Worm (Caenorhabditis elegans) whole organism, L4 larva: ENCODE data around the gene M05D6.1.

ENCODE experiments used
- F26F4.8 ChIP-seq: fragments of 200-800 bp; sonication (Bioruptor generic); conservative IDR thresholded peaks from 2 replicates; pipeline ENCODE4 v1.3.6; 2022; ENCODE audit warnings: missing genetic modification characterization, missing compliant biosample characterization
- F44E2.7 ChIP-seq: fragments of 200-800 bp; sonication (Bioruptor generic); IDR thresholded peaks from 2 replicates; pipeline ENCODE4 v2.1.2; 2022; ENCODE audit warnings: missing genetic modification characterization, missing compliant biosample characterization
- F49E8.2 ChIP-seq: sonication (generic microtip); optimal IDR thresholded peaks from 2 replicates; lab custom pipeline; 2016; ENCODE audit warnings: missing compliant biosample characterization, mild to moderate bottlenecking, missing genetic modification characterization, borderline replicate concordance
- T20F7.1 ChIP-seq: fragments of 200-800 bp; sonication (Bioruptor generic); optimal IDR thresholded peaks from 2 replicates; lab custom pipeline; 2018; ENCODE audit warnings: mild to moderate bottlenecking, missing genetic modification characterization, missing compliant biosample characterization
- Y5F2A.4 ChIP-seq: fragments of 200-800 bp; sonication (Bioruptor generic); optimal IDR thresholded peaks from 2 replicates; lab custom pipeline; 2018; ENCODE audit warnings: mild to moderate bottlenecking, missing genetic modification characterization, missing compliant biosample characterization
- Y75B8A.6 ChIP-seq: fragments of 200-800 bp; sonication (Bioruptor generic); IDR thresholded peaks from 2 replicates; pipeline ENCODE4 v1.3.6; 2022; ENCODE audit warnings: missing genetic modification reagents, missing genetic modification characterization, missing compliant biosample characterization
- ZK337.2 ChIP-seq: fragments of 200-800 bp; sonication (Bioruptor generic); IDR thresholded peaks from 2 replicates; pipeline ENCODE4 v1.3.6; 2022; ENCODE audit warnings: missing genetic modification reagents, missing genetic modification characterization, missing compliant biosample characterization
- attf-4 ChIP-seq: sonication (generic microtip); optimal IDR thresholded peaks from 3 replicates; lab custom pipeline; 2017; ENCODE audit warnings: missing biosample characterization, missing genetic modification characterization
- ceh-32 ChIP-seq: sonication (generic microtip); optimal IDR thresholded peaks from 2 replicates; lab custom pipeline; 2016; ENCODE audit warnings: mild to moderate bottlenecking, missing genetic modification characterization, missing compliant biosample characterization; ENCODE audit not compliant: poor library complexity
- ceh-44 ChIP-seq: fragments of 200-800 bp; sonication (Bioruptor generic); IDR thresholded peaks from 2 replicates; pipeline ENCODE4 v1.3.6; 2022; ENCODE audit warnings: missing genetic modification reagents, missing genetic modification characterization, missing compliant biosample characterization
- ceh-62 ChIP-seq: sonication (generic microtip); optimal IDR thresholded peaks from 2 replicates; lab custom pipeline; 2017; ENCODE audit warnings: missing biosample characterization, missing genetic modification characterization
- daf-16 ChIP-seq, 3 experiments: sonication (generic microtip); optimal IDR thresholded peaks; 2 replicates each; lab custom pipeline; 2016 to 2017; ENCODE audit warnings: missing genetic modification characterization in 3 of 3, missing genetic modification reagents in 3 of 3, mild to moderate bottlenecking in 2 of 3, missing compliant biosample characterization in 2 of 3, missing biosample characterization in 1 of 3, moderate library complexity in 1 of 3
- daf-19 ChIP-seq: fragments of 200-800 bp; sonication (Bioruptor generic); conservative IDR thresholded peaks from 2 replicates; pipeline ENCODE4 v1.3.6; 2022; ENCODE audit warnings: missing genetic modification characterization, missing compliant biosample characterization
- daf-8 ChIP-seq: fragments of 200-800 bp; sonication (Bioruptor generic); IDR thresholded peaks from 2 replicates; pipeline ENCODE4 v1.3.6; 2022; ENCODE audit warnings: missing genetic modification characterization, missing compliant biosample characterization
- dmd-9 ChIP-seq: fragments of 200-800 bp; sonication (Bioruptor generic); IDR thresholded peaks from 2 replicates; pipeline ENCODE4 v1.3.6; 2022; ENCODE audit warnings: missing genetic modification reagents, missing genetic modification characterization, missing compliant biosample characterization
- dpl-1 ChIP-seq: fragments of 150-350 bp; optimal IDR thresholded peaks from 2 replicates; lab custom pipeline; 2014; ENCODE audit warnings: missing biosample characterization, missing genetic modification reagents, missing genetic modification characterization
- duxl-1 ChIP-seq: sonication (generic microtip); optimal IDR thresholded peaks from 2 replicates; lab custom pipeline; 2016; ENCODE audit warnings: mild to moderate bottlenecking, missing genetic modification characterization, moderate library complexity, missing compliant biosample characterization; ENCODE audit not compliant: poor library complexity
- dve-1 ChIP-seq: sonication (generic microtip); optimal IDR thresholded peaks from 2 replicates; lab custom pipeline; 2017; ENCODE audit warnings: antibody characterized with exemption, mild to moderate bottlenecking, missing genetic modification characterization, missing compliant biosample characterization; ENCODE audit not compliant: insufficient read depth
- egl-43 ChIP-seq: fragments of 200-800 bp; sonication (Bioruptor generic); IDR thresholded peaks from 2 replicates; pipeline ENCODE4 v1.3.6; 2022; ENCODE audit warnings: missing genetic modification reagents, missing genetic modification characterization, missing compliant biosample characterization
- fkh-10 ChIP-seq: fragments of 150-350 bp; optimal IDR thresholded peaks from 2 replicates; lab custom pipeline; 2014; ENCODE audit warnings: missing biosample characterization, missing genetic modification reagents, missing genetic modification characterization
- gei-8 ChIP-seq: fragments of 200-800 bp; sonication (Bioruptor generic); optimal IDR thresholded peaks from 2 replicates; lab custom pipeline; 2018; ENCODE audit warnings: mild to moderate bottlenecking, missing genetic modification characterization, missing compliant biosample characterization
- hlh-11 ChIP-seq: fragments of 200-800 bp; sonication (Bioruptor generic); optimal IDR thresholded peaks from 2 replicates; lab custom pipeline; 2018; ENCODE audit warnings: mild to moderate bottlenecking, missing genetic modification characterization, missing compliant biosample characterization
- hlh-30 ChIP-seq: sonication (generic microtip); optimal IDR thresholded peaks from 2 replicates; lab custom pipeline; 2017; ENCODE audit warnings: antibody characterized with exemption, mild to moderate bottlenecking, missing genetic modification characterization, missing compliant biosample characterization; ENCODE audit not compliant: insufficient read depth
- hmg-1.1 ChIP-seq: fragments of 200-800 bp; sonication (Bioruptor generic); IDR thresholded peaks from 2 replicates; pipeline ENCODE4 v1.3.6; 2022; ENCODE audit warnings: missing genetic modification reagents, missing genetic modification characterization, missing compliant biosample characterization
- jun-1 ChIP-seq: fragments of 150-350 bp; optimal IDR thresholded peaks from 2 replicates; lab custom pipeline; 2014; ENCODE audit warnings: missing biosample characterization, missing genetic modification reagents, missing genetic modification characterization
- lin-13 ChIP-seq: fragments of 150-350 bp; optimal IDR thresholded peaks from 2 replicates; lab custom pipeline; 2014; ENCODE audit warnings: missing biosample characterization, missing genetic modification reagents, missing genetic modification characterization
- lin-15B ChIP-seq: fragments of 150-350 bp; sonication (generic microtip); optimal IDR thresholded peaks from 3 replicates; lab custom pipeline; 2014; ENCODE audit warnings: missing biosample characterization, missing genetic modification characterization
- lin-39 ChIP-seq: fragments of 150-350 bp; optimal IDR thresholded peaks from 2 replicates; lab custom pipeline; 2014; ENCODE audit warnings: missing biosample characterization, missing genetic modification reagents, missing genetic modification characterization
- lsy-2 ChIP-seq, 2 experiments: fragments of 150-350 bp in 1 of 2; sonication (generic microtip) in 1 of 2; optimal IDR thresholded peaks; 2 replicates each; lab custom pipeline; 2014 to 2017; ENCODE audit warnings: missing biosample characterization in 2 of 2, missing genetic modification characterization in 2 of 2
- madf-5 ChIP-seq, 2 experiments: fragments of 200-800 bp; sonication (Bioruptor generic); IDR thresholded peaks; 2 replicates each; pipeline ENCODE4 v1.3.6; 2022; ENCODE audit warnings: missing compliant biosample characterization in 2 of 2, missing genetic modification characterization in 2 of 2
- madf-9 ChIP-seq: fragments of 200-800 bp; sonication (Bioruptor generic); conservative IDR thresholded peaks from 2 replicates; pipeline ENCODE4 v1.3.6; 2022; ENCODE audit warnings: missing genetic modification reagents, missing genetic modification characterization, missing compliant biosample characterization
- mdl-1 ChIP-seq, 2 experiments: fragments of 150-350 bp in 1 of 2; sonication (generic microtip) in 1 of 2; optimal IDR thresholded peaks; 2 replicates each; lab custom pipeline; 2014 to 2017; ENCODE audit warnings: missing biosample characterization in 2 of 2, missing genetic modification characterization in 2 of 2
- mxl-3 ChIP-seq: fragments of 200-800 bp; sonication (Bioruptor generic); optimal IDR thresholded peaks from 2 replicates; lab custom pipeline; 2018; ENCODE audit warnings: mild to moderate bottlenecking, missing genetic modification characterization, missing compliant biosample characterization
- nhr-10 ChIP-seq: fragments of 150-350 bp; optimal IDR thresholded peaks from 2 replicates; lab custom pipeline; 2014; ENCODE audit warnings: missing biosample characterization, missing genetic modification characterization
- nhr-111 ChIP-seq: fragments of 200-800 bp; sonication (Bioruptor generic); optimal IDR thresholded peaks from 2 replicates; lab custom pipeline; 2018; ENCODE audit warnings: mild to moderate bottlenecking, missing genetic modification characterization, missing compliant biosample characterization
- nhr-25 ChIP-seq: sonication (generic microtip); optimal IDR thresholded peaks from 2 replicates; lab custom pipeline; 2017; ENCODE audit warnings: missing genetic modification characterization, mild to moderate bottlenecking, missing compliant biosample characterization, antibody characterized with exemption, moderate library complexity, borderline replicate concordance; ENCODE audit not compliant: insufficient read depth
- nhr-6 ChIP-seq: fragments of 150-350 bp; optimal IDR thresholded peaks from 2 replicates; lab custom pipeline; 2014; ENCODE audit warnings: missing biosample characterization, missing genetic modification characterization
- nhr-76 ChIP-seq: fragments of 150-350 bp; optimal IDR thresholded peaks from 2 replicates; lab custom pipeline; 2014; ENCODE audit warnings: missing biosample characterization, missing genetic modification characterization
- nhr-77 ChIP-seq: fragments of 150-350 bp; optimal IDR thresholded peaks from 2 replicates; lab custom pipeline; 2014; ENCODE audit warnings: missing biosample characterization, missing genetic modification characterization
- php-3 ChIP-seq: fragments of 200-800 bp; sonication (Bioruptor generic); IDR thresholded peaks from 2 replicates; pipeline ENCODE4 v1.3.6; 2022; ENCODE audit warnings: missing genetic modification reagents, missing genetic modification characterization, missing compliant biosample characterization
- pqm-1 ChIP-seq: sonication (generic microtip); optimal IDR thresholded peaks from 2 replicates; lab custom pipeline; 2017; ENCODE audit warnings: missing biosample characterization, missing genetic modification characterization
- rbr-2 ChIP-seq: sonication (generic microtip); optimal IDR thresholded peaks from 2 replicates; lab custom pipeline; 2016; ENCODE audit warnings: missing genotype, missing genetic modification characterization, missing compliant biosample characterization
- sdz-12 ChIP-seq: fragments of 200-800 bp; sonication (Bioruptor generic); optimal IDR thresholded peaks from 2 replicates; lab custom pipeline; 2018; ENCODE audit warnings: mild to moderate bottlenecking, missing genetic modification characterization, missing compliant biosample characterization
- set-16 ChIP-seq: fragments of 200-800 bp; sonication (Bioruptor generic); IDR thresholded peaks from 2 replicates; pipeline ENCODE4 v1.3.6; 2022; ENCODE audit warnings: missing genetic modification reagents, missing genetic modification characterization, missing compliant biosample characterization
- snpc-1.2 ChIP-seq: fragments of 200-800 bp; sonication (Bioruptor generic); IDR thresholded peaks from 2 replicates; pipeline ENCODE4 v1.3.6; 2022; ENCODE audit warnings: missing genetic modification reagents, missing genetic modification characterization, missing compliant biosample characterization
- tag-97 ChIP-seq: fragments of 200-800 bp; sonication (Bioruptor generic); IDR thresholded peaks from 2 replicates; pipeline ENCODE4 v1.3.6; 2022; ENCODE audit warnings: missing genetic modification characterization, missing compliant biosample characterization
- tra-1 ChIP-seq: fragments of 200-800 bp; sonication (Bioruptor generic); IDR thresholded peaks from 2 replicates; pipeline ENCODE4 v1.3.6; 2022; ENCODE audit warnings: missing genetic modification reagents, missing genetic modification characterization, missing compliant biosample characterization
- zfp-3 ChIP-seq: fragments of 200-800 bp; sonication (Bioruptor generic); conservative IDR thresholded peaks from 2 replicates; pipeline ENCODE4 v1.3.6; 2022; ENCODE audit warnings: missing genetic modification reagents, missing genetic modification characterization, missing compliant biosample characterization
- zip-2 ChIP-seq: fragments of 150-350 bp; optimal IDR thresholded peaks from 2 replicates; lab custom pipeline; 2014; ENCODE audit warnings: missing biosample characterization, missing genetic modification characterization

Gene M05D6.1

DNA sequence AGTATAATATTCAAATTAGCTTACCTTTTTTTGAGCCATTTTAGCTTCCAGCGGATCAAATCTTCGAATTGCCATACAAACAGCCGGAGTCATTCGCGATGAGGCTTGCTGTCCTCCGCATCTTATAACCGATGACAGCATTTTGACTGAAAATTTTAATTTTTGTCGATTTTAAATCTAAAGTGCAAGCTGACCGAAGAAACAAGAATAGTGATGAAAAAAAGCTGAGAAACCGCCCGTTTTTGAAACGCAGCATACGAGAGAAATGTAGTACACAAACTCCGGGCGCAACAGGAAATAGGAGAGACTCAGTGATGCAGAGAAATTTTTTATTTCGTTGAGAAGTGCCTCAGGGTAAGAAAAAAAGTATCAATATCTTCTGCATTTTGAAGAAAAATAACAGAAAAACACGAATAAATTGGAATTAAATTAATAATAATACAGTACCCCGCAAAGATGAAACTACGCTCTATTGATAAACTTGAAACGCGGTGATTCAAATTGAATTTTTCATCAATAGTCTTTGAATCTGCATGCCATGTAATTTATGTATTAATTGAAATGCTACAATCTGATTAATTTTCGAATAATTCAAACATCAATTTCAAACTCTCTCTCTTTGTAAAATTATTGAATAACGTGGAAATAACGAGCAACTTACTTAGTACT is 8.1 kb upstream of the M05D6.1 start (continued):
- TF ChIP-seq php-3 (GFP tag; lab: Robert Waterston, UW), result no peak
- no peak for TF ChIP-seq nhr-25
- no peak for TF ChIP-seq ceh-32
- no peak for TF ChIP-seq F49E8.2 (tag; lab: Kevin White, UChicago)
- TF ChIP-seq fkh-10 (GFP tag; lab: Kevin White, UChicago), result no peak
- no peak for TF ChIP-seq ceh-44 (GFP tag; lab: Robert Waterston, UW)
- TF ChIP-seq nhr-77 (tag; lab: Kevin White, UChicago), result peak; percentile 37
- no peak for TF ChIP-seq lin-13
- TF ChIP-seq T20F7.1 (GFP tag; lab: Kevin White, UChicago), result peak; percentile 45
- TF ChIP-seq tag-97 (GFP tag; lab: Robert Waterston, UW), result no peak
- no peak for TF ChIP-seq gei-8 (GFP tag; lab: Kevin White, UChicago)
- TF ChIP-seq ceh-62 (tag; lab: Kevin White, UChicago), result no peak
- TF ChIP-seq zip-2 (tag; lab: Kevin White, UChicago), result no peak
- TF ChIP-seq daf-16 (GFP tag; optimal IDR thresholded peaks at IDR 0.05; lab: Kevin White, UChicago), result no peak
- peak; percentile 22 for TF ChIP-seq daf-16 (tag; optimal IDR thresholded peaks at IDR 0.05; lab: Kevin White, UChicago)
- no peak for TF ChIP-seq hlh-30 (tag; lab: Kevin White, UChicago)
- no peak for TF ChIP-seq Y5F2A.4 (GFP tag; lab: Kevin White, UChicago)
- TF ChIP-seq madf-9 (GFP tag; lab: Robert Waterston, UW), result no peak
- TF ChIP-seq egl-43 (GFP tag; lab: Robert Waterston, UW), result no peak
- peak; percentile 47 for TF ChIP-seq hlh-11 (tag; lab: Kevin White, UChicago)
- no peak for TF ChIP-seq daf-19 (GFP tag; lab: Robert Waterston, UW)
- TF ChIP-seq dpl-1 (GFP tag; lab: Kevin White, UChicago), result peak; percentile 23
- TF ChIP-seq zfp-3 (GFP tag; lab: Robert Waterston, UW), result no peak
- TF ChIP-seq nhr-76, result no peak
- peak in 1 of 2 experiments; percentile 82 for TF ChIP-seq lsy-2 (tag; optimal IDR thresholded peaks at IDR 0.05; lab: Kevin White, UChicago)
- TF ChIP-seq dve-1 (tag; lab: Kevin White, UChicago), result peak; percentile 9
- no peak for TF ChIP-seq hmg-1.1
- no peak for TF ChIP-seq lin-15B (tag; lab: Kevin White, UChicago)
- TF ChIP-seq set-16 (GFP tag; lab: Robert Waterston, UW), result no peak
- no peak for TF ChIP-seq rbr-2 (tag; lab: Kevin White, UChicago)
- TF ChIP-seq snpc-1.2 (GFP tag; lab: Robert Waterston, UW), result 0 out of 2 replicates have a peak, but pooled peaks have one; percentile 34
- no peak for TF ChIP-seq sdz-12 (GFP tag; lab: Kevin White, UChicago)
- no peak for TF ChIP-seq attf-4 (tag; lab: Kevin White, UChicago)
- TF ChIP-seq pqm-1 (tag; lab: Kevin White, UChicago), result peak; percentile 42
- TF ChIP-seq F44E2.7 (GFP tag; lab: Robert Waterston, UW), result no peak
- TF ChIP-seq ZK337.2 (GFP tag; lab: Robert Waterston, UW), result no peak
- TF ChIP-seq tra-1, result no peak
- TF ChIP-seq nhr-10 (tag; lab: Kevin White, UChicago), result no peak
- TF ChIP-seq F26F4.8 (GFP tag; lab: Robert Waterston, UW), result no peak
- no peak for TF ChIP-seq Y75B8A.6 (GFP tag; lab: Robert Waterston, UW)
- no peak for TF ChIP-seq jun-1 (tag; lab: Kevin White, UChicago)
- no peak for TF ChIP-seq nhr-111 (GFP tag; lab: Kevin White, UChicago)
- no peak for TF ChIP-seq duxl-1
- TF ChIP-seq lin-39 (tag; lab: Kevin White, UChicago), result no peak
- no peak for TF ChIP-seq nhr-6
- TF ChIP-seq dmd-9 (GFP tag; lab: Robert Waterston, UW), result no peak
- TF ChIP-seq daf-8 (GFP tag; lab: Robert Waterston, UW), result no peak
- TF ChIP-seq mxl-3 (GFP tag; lab: Kevin White, UChicago), result peak; percentile 14
- TF ChIP-seq mdl-1 (tag; optimal IDR thresholded peaks at IDR 0.05; lab: Kevin White, UChicago), result no peak
- no peak for TF ChIP-seq madf-5 (GFP tag; IDR thresholded peaks at IDR 0.05; lab: Robert Waterston, UW)
